Fruit fly (Drosophila melanogaster) whole organism, prepupa: ENCODE measurements around the gene GstD8.

ENCODE experiments used
- CG10669 ChIP-seq: fragments of 200-800 bp; sonication (Bioruptor generic); optimal IDR thresholded peaks from 3 replicates; lab custom pipeline; 2018; ENCODE audit warnings: missing biosample characterization, mild to moderate bottlenecking, missing genetic modification characterization, moderate library complexity
- achi ChIP-seq: fragments of 200-800 bp; sonication (Bioruptor generic); optimal IDR thresholded peaks from 3 replicates; lab custom pipeline; 2016; ENCODE audit warnings: missing biosample characterization, missing genetic modification characterization

DNA sequence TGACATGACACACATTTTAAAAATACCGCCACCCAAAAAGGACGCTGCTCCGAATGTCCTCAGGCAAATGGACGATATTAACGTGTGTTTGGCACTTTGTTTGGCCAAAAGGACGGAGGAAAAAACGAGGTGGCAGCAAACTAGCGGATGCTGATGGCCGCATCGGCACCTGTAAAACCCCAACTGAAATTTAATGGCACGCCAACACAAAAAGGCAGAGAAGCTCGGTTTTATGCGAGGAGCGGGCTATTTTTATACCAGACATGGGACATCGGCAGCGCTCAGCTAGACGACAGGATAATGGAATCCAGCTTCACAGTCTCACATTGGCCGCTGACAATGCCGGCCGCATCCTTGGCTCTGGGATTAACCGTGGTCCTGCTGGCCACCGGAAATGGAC, 6.1 kb downstream of the GstD8 start, which contains the start of gene Sol1:
- TF ChIP-seq CG10669 (GFP tag; lab: Kevin White, UChicago): no peak
- TF ChIP-seq achi (GFP tag; lab: Kevin White, UChicago): no peak
